Fruit fly (Drosophila melanogaster) whole organism: ENCODE results near the gene CG42536.

Experiments
- CG8478 ChIP-seq: fragments of >200 bp; optimal IDR thresholded peaks from 2 replicates; lab custom pipeline; 2018; ENCODE audit warnings: inconsistent platforms
- Dll ChIP-seq: fragments of >200 bp; optimal IDR thresholded peaks from 2 replicates; lab custom pipeline; 2017
- EcR ChIP-seq, 2 experiments: fragments of >200 bp; optimal IDR thresholded peaks; 2 replicates each; lab custom pipeline; 2017; ENCODE audit warnings: missing biosample characterization in 2 of 2, missing genetic modification characterization in 2 of 2, missing genetic modification reagents in 2 of 2
- pan ChIP-seq: fragments of >200 bp; optimal IDR thresholded peaks from 2 replicates; lab custom pipeline; 2017
- psq ChIP-seq: fragments of >200 bp; optimal IDR thresholded peaks from 2 replicates; lab custom pipeline; 2017
- usp ChIP-seq: fragments of >200 bp; optimal IDR thresholded peaks from 2 replicates; lab custom pipeline; 2017; ENCODE audit warnings: missing biosample characterization, missing genetic modification characterization, mixed read lengths

Gene CG42536

DNA sequence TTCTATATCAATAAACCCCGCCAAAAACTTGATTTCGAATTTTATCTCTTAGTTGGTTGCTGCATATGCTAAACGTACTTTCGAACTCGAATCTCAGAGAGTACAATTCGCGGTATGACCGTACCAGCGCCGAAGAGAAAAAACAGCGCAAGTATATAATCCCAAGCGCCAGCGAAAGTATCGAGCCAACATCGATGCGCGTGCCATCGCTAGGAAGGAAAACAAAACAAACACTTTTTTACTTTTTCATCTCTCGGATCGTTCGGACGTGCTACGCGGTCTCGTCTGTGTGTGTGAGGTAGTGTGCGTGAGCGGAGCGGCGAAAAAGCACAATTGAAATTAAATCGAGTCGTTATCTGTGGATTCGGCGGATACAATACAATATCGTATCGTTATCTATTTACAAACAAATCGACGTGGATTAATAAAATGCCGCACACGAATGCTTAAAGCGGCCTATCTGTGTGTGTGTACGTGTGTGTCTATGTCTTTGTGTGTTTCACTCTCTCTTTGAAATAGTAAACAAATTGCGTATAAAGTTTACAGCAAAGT is 34.7 kb upstream of the CG42536 start, which contains the start of gene simj:
Gene simj (plus strand): TSS at position 229 of the 552 bp plus-strand sequence.
- TF ChIP-seq Dll (lab: Kevin White, UChicago) (no peak), psq (lab: Kevin White, UChicago) (no peak), pan (no peak), EcR (GFP tag; optimal IDR thresholded peaks at IDR 0.05; lab: Kevin White, UChicago) (no peak), CG8478 (no peak), usp (no peak)

DNA sequence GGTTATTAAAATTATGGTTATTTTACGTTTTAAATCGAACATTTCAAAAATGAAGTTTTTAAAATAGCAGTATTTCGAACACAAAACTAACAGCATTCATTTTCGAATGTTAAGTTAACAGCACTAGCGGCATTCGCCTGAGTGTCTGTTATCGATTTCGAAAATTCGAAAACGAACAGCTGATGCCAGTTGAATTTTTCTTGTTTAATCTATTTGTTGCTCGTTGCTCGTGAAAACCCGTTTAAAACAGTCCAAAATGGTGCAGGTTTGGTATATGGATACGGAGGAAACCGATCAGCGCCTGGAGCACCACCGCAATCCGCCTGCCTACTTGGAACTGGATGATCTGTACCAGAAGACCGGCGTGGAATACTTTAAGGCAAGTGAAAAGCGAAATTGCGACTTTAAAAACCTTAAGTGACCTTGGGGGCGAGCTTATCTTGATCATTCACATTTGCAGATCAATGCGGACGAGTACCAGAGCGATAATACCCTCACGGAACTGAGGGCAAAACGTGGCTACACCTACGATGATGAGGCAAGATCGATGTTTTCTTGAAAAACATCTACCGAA is 33.4 kb upstream of the CG42536 start, which contains the start of gene Adi1:
Gene Adi1 (plus strand): TSS at position 187 of the 574 bp plus-strand sequence.
- TF ChIP-seq EcR (GFP tag; optimal IDR thresholded peaks at IDR 0.05; lab: Kevin White, UChicago) (no peak), pan (no peak), psq (lab: Kevin White, UChicago) (no peak), CG8478 (no peak), Dll (lab: Kevin White, UChicago) (no peak), usp (no peak)

DNA sequence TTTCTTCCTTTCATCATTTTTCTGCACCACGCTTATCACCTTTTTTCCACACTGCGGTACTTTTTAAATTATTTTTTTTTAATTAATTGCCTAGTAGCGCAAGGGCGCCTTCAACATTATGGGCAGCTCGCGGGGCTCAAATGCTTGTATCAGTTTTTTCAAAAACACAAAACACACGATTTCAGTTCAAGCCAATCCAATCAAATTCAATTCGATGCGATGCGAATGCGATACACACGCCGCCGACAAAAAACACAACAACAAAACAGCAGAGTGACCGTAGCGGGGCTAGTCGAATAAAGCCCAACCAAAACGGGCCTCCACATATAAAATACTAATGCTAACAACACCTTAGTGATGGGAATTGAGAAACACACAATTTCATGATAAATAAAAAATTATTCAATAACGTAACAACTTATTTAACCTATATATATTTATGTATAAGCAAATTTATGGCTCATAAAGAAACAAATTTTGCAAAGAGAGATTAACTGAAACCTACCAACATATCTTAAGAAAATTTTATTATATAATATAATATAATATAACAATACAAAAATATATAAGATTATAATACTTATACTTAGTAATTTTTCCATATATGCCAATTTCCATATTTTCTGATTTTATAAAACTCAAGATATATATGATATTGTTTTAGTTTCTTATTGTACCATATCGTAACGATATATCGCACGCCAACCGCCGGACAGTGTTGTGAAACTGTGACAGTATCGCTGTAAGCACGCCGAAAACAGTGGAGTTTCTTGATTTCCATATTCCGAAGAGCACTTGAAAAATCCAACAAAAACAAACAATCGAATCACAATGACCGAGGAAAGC is 31.1 kb upstream of the CG42536 start, which contains the start of the genes CG32066 and CG8003:
Gene CG32066 (minus strand): TSS at position 270 of the 846 bp plus-strand sequence.
Gene CG8003 (plus strand): TSS at position 732 of the 846 bp plus-strand sequence.
- TF ChIP-seq usp = no peak

DNA sequence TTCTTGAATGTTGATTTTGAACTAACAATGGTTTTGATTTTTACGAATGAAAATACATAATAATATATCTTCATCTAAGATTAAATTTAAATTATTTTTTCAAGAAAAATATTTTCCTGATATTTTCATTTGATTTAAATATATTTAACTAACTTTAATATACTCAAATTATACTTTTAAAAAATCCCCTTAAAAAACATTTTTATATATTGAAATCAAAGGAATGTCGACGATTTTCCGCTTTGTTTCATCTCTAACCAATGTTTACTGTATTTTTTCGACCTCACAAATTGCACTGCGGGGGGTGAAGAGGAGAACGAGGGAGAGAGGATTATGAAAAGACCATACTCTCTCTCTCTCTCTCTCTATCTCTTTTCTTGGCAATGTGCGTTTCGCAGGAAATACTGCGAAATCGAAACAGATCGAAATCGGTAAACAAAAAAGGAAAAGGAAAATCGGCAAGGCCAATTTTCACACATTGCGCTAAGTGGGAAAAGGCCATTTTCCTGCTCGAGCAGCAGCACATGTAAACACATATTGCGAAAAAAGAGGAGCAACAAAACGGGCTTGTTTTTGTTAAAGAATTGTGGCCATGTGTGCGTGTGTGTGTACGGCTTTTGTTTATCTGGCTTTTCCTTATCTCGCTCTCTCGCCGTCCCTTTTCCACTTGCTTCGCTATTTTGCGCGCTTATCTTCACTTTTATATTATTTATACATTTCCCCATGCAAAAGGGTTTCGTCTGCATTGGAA is 30.3 kb upstream of the CG42536 start:
- TF ChIP-seq psq (lab: Kevin White, UChicago) = no peak
- no peak for TF ChIP-seq CG8478
- TF ChIP-seq usp = no peak
- no peak for TF ChIP-seq EcR (GFP tag; optimal IDR thresholded peaks at IDR 0.05; lab: Kevin White, UChicago)
- TF ChIP-seq Dll (lab: Kevin White, UChicago) = no peak
- no peak for TF ChIP-seq pan

DNA sequence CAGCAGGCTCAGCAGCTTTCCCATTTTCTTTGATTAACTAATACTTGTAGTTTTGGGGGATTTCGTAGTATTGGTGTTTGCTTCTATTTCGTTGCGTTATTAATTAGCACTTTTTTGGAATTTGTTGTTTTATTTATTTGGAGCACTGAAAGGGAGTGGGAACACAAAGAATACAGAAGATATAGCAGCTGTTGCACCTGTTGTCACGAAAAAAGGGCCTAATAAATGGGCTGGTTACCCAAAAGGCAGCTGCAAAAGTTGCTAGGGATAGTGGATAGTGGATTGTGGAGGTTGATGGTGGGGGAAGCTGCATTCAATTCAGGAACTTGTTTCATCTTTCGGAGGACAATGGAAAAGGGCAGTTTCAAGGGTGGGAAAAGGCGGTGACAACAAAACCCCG is 29.7 kb upstream of the CG42536 start:
- TF ChIP-seq EcR (GFP tag; optimal IDR thresholded peaks at IDR 0.05; lab: Kevin White, UChicago) = no peak

DNA sequence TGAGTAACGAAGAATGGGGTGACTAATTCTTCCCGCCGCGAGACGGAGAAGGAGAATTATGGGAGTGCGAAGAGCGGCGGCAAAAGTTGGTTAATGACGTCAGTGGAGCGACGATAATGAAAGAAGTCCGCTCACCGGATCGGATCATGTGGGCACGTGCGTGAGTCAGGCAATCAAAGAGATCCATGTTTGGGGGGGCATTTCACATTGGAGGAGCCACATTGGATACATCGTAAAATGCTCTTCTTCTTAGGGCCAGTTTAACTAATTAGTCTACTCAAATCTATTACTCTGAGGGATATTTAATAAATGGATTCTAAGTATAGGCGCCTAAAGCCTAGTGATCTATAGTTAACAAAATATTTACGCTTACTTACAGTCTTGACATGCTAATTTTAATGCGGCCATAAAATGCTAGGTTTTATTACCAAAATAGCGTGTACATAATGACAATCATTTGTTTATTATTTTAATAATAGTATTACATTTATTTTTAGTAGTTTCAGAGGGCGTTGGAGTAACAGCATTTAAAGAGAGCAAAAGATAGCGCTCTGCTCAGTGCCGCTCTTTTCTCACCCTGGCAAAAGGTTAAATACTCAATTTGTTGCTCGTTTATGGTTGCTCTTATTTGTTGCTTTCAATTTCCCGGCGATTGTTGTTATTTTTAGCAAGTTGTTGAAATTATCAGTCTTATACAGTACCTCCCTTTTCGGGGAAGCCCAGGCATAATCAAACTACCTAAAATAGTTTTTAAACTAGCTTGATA is 28.7 kb upstream of the CG42536 start:
- no peak for TF ChIP-seq CG8478
- no peak for TF ChIP-seq psq (lab: Kevin White, UChicago)
- no peak for TF ChIP-seq usp
- TF ChIP-seq EcR (GFP tag; optimal IDR thresholded peaks at IDR 0.05; lab: Kevin White, UChicago) = no peak
- TF ChIP-seq pan = no peak

DNA sequence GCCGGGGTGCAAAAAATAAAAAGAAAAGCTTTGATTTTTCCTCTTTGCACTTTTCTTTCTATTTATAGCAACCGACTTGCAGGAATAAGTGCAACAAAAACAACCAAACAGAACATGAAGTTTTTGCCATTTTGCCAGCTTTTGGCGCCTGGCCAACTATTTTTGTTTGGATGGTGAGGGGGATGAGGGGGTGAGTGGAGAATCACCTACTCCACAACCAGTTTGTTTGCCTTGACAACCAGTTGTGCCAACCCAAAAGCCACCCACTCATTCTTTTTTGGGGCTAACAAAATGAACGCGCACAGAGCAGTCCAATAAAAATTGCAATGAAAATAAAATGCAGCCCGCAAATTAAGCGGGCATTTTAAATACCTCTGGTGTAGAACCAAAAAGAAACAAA is 27.4 kb upstream of the CG42536 start:
- TF ChIP-seq EcR (GFP tag; optimal IDR thresholded peaks at IDR 0.05; lab: Kevin White, UChicago) = no peak
- no peak for TF ChIP-seq usp
- TF ChIP-seq Dll (lab: Kevin White, UChicago) = no peak
- TF ChIP-seq psq (lab: Kevin White, UChicago) = no peak
- TF ChIP-seq CG8478 = no peak
- no peak for TF ChIP-seq pan

DNA sequence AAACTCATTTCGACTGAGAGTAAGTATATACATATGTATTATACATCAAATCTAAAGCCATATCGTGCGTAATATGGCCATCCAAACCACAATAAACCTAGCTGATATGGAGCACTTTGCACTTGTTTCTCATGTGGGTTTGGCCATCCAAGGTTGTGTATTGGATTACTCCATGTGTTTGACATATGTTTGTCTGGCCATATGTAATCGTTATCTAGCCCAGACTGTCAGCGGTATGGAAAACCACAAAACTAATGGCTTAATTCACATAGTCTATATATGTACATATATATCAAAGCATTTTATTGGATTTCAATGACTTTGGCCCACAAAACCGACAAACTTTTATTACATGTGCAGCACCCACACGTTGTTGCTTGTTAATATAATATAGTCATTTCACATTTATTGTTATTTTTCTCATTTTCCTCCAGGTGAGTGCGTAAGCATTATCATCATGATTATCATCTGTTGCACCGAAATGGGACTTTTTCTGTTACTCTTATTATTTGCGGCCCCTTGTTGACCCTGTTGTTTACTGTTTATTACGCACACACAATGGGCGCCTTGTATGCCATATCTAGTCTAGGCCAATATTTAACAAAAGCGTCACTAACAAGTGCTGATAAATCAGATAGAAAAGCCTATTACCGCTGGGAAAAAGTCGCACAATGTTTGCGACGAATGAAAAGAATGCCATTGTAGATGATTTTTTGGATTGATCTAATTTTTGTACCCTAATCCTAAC is 26.8 kb upstream of the CG42536 start:
- TF ChIP-seq Dll (lab: Kevin White, UChicago) (no peak), CG8478 (no peak), EcR (GFP tag; optimal IDR thresholded peaks at IDR 0.05; lab: Kevin White, UChicago) (no peak), usp (no peak)

DNA sequence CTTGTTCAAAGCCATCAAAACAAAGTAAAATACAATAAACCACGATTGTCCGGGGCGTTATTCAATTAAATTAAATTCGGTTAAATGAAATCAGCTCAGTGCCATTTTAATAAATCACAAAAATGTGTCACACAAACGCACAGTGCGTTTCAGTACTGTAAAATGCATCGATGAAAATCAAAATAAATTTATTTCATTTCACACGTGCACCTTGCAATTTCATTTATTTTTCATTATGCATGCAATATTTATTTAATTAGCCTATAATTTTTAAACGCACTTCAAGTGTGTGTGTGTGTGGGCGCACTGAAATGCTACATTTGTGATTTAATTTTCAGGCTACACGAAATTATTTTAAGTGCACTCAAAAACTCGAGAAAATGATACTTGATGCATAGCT is 24.6 kb upstream of the CG42536 start:
- no peak for TF ChIP-seq Dll (lab: Kevin White, UChicago)
- no peak for TF ChIP-seq EcR (GFP tag; optimal IDR thresholded peaks at IDR 0.05; lab: Kevin White, UChicago)
- no peak for TF ChIP-seq CG8478
- no peak for TF ChIP-seq pan
- no peak for TF ChIP-seq psq (lab: Kevin White, UChicago)
- TF ChIP-seq usp = no peak

DNA sequence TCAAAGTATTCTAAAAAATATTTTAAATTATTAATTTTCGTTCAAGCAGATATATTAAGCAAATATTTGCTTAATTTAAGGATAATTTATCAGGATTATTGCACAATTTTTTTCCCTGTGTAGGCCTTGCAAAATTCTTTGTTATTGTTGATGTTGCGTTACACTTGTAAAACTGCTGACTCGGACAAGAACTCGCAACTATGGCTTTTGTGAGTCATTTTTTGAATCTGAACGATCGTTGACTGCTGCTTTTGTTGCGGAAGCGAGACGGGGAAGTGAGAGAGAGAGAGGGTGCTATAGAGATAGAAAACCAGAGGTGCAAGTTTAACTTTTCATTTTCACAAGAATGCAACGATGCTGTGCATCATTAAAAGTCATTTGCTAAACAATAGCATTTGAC is 22.6 kb upstream of the CG42536 start:
- no peak for TF ChIP-seq usp

DNA sequence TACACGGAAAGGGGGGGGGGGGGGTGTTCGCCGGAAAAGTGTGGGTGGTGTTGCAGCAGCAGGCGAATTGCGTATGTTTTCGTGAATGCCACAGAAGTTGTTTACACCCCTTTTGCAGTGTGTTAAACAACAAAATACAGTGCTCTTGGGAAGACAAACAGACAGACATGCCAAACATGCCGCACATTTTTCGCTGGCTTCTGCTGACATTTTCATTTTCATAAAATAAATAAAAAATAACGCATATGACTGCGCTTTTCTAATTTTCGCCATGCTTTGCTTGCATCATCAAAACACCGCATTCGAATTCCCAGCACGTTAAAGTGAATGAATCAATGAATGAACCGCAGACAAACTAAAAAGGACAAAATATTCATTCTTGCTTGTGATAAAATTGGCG is 21.4 kb upstream of the CG42536 start:
- TF ChIP-seq Dll (lab: Kevin White, UChicago) = no peak

DNA sequence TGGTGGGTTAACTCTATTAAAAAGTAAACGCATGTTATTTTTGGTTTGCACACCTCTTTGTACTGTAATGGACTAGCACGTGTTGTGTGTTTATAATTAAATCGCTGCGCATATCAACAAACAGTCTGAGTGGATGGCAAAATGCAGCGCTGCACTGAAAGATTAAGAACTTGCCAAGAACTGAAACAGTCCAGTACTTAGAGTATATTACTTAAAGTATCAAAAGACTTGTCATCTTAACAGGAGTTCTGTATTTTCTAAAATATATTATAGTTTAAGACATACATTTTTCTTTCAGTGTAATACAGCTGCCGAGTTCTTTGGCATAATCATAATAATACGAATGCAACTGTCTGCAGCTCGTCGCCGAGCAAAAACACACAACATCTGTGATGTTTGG is 18.6 kb upstream of the CG42536 start:
- TF ChIP-seq psq (lab: Kevin White, UChicago) (no peak), pan (no peak)
